Worm (Caenorhabditis elegans) whole organism, L3 larva: ENCODE measurements around the gene M04C3.5.

Experiments used
- R02D3.7 ChIP-seq: fragments of 150-350 bp; optimal IDR thresholded peaks from 2 replicates; lab custom pipeline; 2014; ENCODE audit warnings: missing biosample characterization, missing genetic modification characterization
- aly-2 ChIP-seq: fragments of 150-350 bp; optimal IDR thresholded peaks from 2 replicates; lab custom pipeline; 2014; ENCODE audit warnings: missing biosample characterization, missing genetic modification characterization
- ama-1 ChIP-seq: fragments of 150-350 bp; optimal IDR thresholded peaks from 2 replicates; lab custom pipeline; 2018
- ceh-16 ChIP-seq: sonication (generic microtip); optimal IDR thresholded peaks from 2 replicates; lab custom pipeline; 2017; ENCODE audit warnings: missing biosample characterization, missing genetic modification characterization
- ceh-28 ChIP-seq: fragments of 150-350 bp; optimal IDR thresholded peaks from 2 replicates; lab custom pipeline; 2014; ENCODE audit warnings: missing biosample characterization, missing genetic modification reagents, missing genetic modification characterization
- ceh-82 ChIP-seq: fragments of 150-350 bp; optimal IDR thresholded peaks from 2 replicates; lab custom pipeline; 2014; ENCODE audit warnings: missing biosample characterization, missing genetic modification characterization
- ceh-9 ChIP-seq: sonication (generic microtip); optimal IDR thresholded peaks from 2 replicates; lab custom pipeline; 2018; ENCODE audit warnings: missing biosample characterization, missing genetic modification characterization
- daf-12 ChIP-seq: fragments of 150-350 bp; optimal IDR thresholded peaks from 2 replicates; lab custom pipeline; 2014; ENCODE audit warnings: missing biosample characterization, missing genetic modification reagents, missing genetic modification characterization
- egl-27 ChIP-seq: sonication (generic microtip); optimal IDR thresholded peaks from 4 replicates; lab custom pipeline; 2017; ENCODE audit warnings: missing biosample characterization, missing genetic modification reagents, missing genetic modification characterization
- egl-5 ChIP-seq: fragments of 150-350 bp; optimal IDR thresholded peaks from 2 replicates; lab custom pipeline; 2017; ENCODE audit warnings: missing biosample characterization, missing genetic modification reagents, missing genetic modification characterization, inconsistent platforms
- elt-1 ChIP-seq: fragments of 150-350 bp; optimal IDR thresholded peaks from 2 replicates; lab custom pipeline; 2014; ENCODE audit warnings: missing biosample characterization, missing genetic modification characterization
- elt-2 ChIP-seq: sonication (generic microtip); optimal IDR thresholded peaks from 2 replicates; lab custom pipeline; 2016; ENCODE audit warnings: missing genetic modification reagents, mild to moderate bottlenecking, missing genetic modification characterization, missing compliant biosample characterization
- elt-3 ChIP-seq, 3 experiments: fragments of 150-350 bp in 1 of 3; sonication (generic microtip) in 2 of 3; optimal IDR thresholded peaks; 2 replicates in 2 of 3; 4 replicates in 1 of 3; lab custom pipeline; 2014 to 2017; ENCODE audit warnings: missing biosample characterization in 3 of 3, missing genetic modification characterization in 3 of 3
- fkh-10 ChIP-seq: sonication (generic microtip); optimal IDR thresholded peaks from 2 replicates; lab custom pipeline; 2017; ENCODE audit warnings: missing biosample characterization, missing genetic modification reagents, missing genetic modification characterization
- fkh-2 ChIP-seq: fragments of 150-350 bp; optimal IDR thresholded peaks from 2 replicates; lab custom pipeline; 2014; ENCODE audit warnings: missing biosample characterization, missing genetic modification reagents, missing genetic modification characterization
- jun-1 ChIP-seq: fragments of 150-350 bp; optimal IDR thresholded peaks from 2 replicates; lab custom pipeline; 2014; ENCODE audit warnings: missing biosample characterization, missing genetic modification reagents, missing genetic modification characterization
- lin-15B ChIP-seq: fragments of 150-350 bp; optimal IDR thresholded peaks from 2 replicates; lab custom pipeline; 2014; ENCODE audit warnings: missing biosample characterization, missing genetic modification characterization
- lsy-12 ChIP-seq: sonication (generic microtip); optimal IDR thresholded peaks from 2 replicates; lab custom pipeline; 2016; ENCODE audit warnings: mild to moderate bottlenecking, missing genetic modification characterization, missing compliant biosample characterization
- mdl-1 ChIP-seq: fragments of 150-350 bp; optimal IDR thresholded peaks from 2 replicates; lab custom pipeline; 2014; ENCODE audit warnings: missing biosample characterization, missing genetic modification characterization
- mml-1 ChIP-seq: fragments of 150-350 bp; sonication (generic microtip); optimal IDR thresholded peaks from 3 replicates; lab custom pipeline; 2014; ENCODE audit warnings: missing biosample characterization, missing genetic modification characterization
- nfya-1 ChIP-seq: sonication (generic microtip); optimal IDR thresholded peaks from 2 replicates; lab custom pipeline; 2017; ENCODE audit warnings: missing genetic modification characterization, mild to moderate bottlenecking, missing compliant biosample characterization, antibody characterized with exemption, moderate library complexity; ENCODE audit not compliant: insufficient read depth
- nhr-11 ChIP-seq: fragments of 150-350 bp; optimal IDR thresholded peaks from 2 replicates; lab custom pipeline; 2014; ENCODE audit warnings: missing biosample characterization, missing genetic modification characterization
- nhr-237 ChIP-seq: fragments of 150-350 bp; optimal IDR thresholded peaks from 2 replicates; lab custom pipeline; 2014; ENCODE audit warnings: missing biosample characterization, missing genetic modification characterization
- nhr-25 ChIP-seq: sonication (generic microtip); optimal IDR thresholded peaks from 2 replicates; lab custom pipeline; 2017; ENCODE audit warnings: missing biosample characterization, missing genetic modification characterization
- nhr-28 ChIP-seq: fragments of 150-350 bp; optimal IDR thresholded peaks from 2 replicates; lab custom pipeline; 2014; ENCODE audit warnings: missing biosample characterization, missing genetic modification characterization
- nhr-67 ChIP-seq: fragments of 150-350 bp; optimal IDR thresholded peaks from 2 replicates; lab custom pipeline; 2014; ENCODE audit warnings: missing biosample characterization, missing genetic modification characterization
- nhr-77 ChIP-seq: fragments of 150-350 bp; optimal IDR thresholded peaks from 2 replicates; lab custom pipeline; 2014; ENCODE audit warnings: missing biosample characterization, missing genetic modification characterization
- pha-4 ChIP-seq: fragments of 150-350 bp; optimal IDR thresholded peaks from 2 replicates; lab custom pipeline; 2014; ENCODE audit warnings: missing biosample characterization, missing genetic modification reagents, missing genetic modification characterization
- pqm-1 ChIP-seq: fragments of 150-350 bp; optimal IDR thresholded peaks from 2 replicates; lab custom pipeline; 2017; ENCODE audit warnings: missing biosample characterization, missing genetic modification characterization, inconsistent platforms
- skn-1 ChIP-seq: fragments of 150-350 bp; optimal IDR thresholded peaks from 2 replicates; lab custom pipeline; 2014; ENCODE audit warnings: missing biosample characterization, missing genetic modification characterization
- snpc-4 ChIP-seq: fragments of 150-350 bp; optimal IDR thresholded peaks from 2 replicates; lab custom pipeline; 2014; ENCODE audit warnings: missing biosample characterization, missing genetic modification characterization
- tbx-2 ChIP-seq: sonication (generic microtip); optimal IDR thresholded peaks from 2 replicates; lab custom pipeline; 2016; ENCODE audit warnings: mild to moderate bottlenecking, missing genetic modification characterization, missing compliant biosample characterization
- zag-1 ChIP-seq: fragments of 150-350 bp; optimal IDR thresholded peaks from 2 replicates; lab custom pipeline; 2014; ENCODE audit warnings: missing biosample characterization, missing genetic modification characterization
- ztf-11 ChIP-seq: fragments of 150-350 bp; optimal IDR thresholded peaks from 2 replicates; lab custom pipeline; 2014; ENCODE audit warnings: missing biosample characterization, missing genetic modification characterization
- ztf-4 ChIP-seq: fragments of 150-350 bp; optimal IDR thresholded peaks from 2 replicates; lab custom pipeline; 2014; ENCODE audit warnings: missing biosample characterization, missing genetic modification characterization

The M04C3.5 gene

ce11 chrV:19485690-19486089 lies 36.2 kb downstream of the M04C3.5 start, which contains the start of gene Y43F8B.18:
TSS of gene Y43F8B.18 (plus strand) at chrV:19485990.
- TF ChIP-seq mml-1 (no peak), nfya-1 (tag; lab: Kevin White, UChicago) (no peak), elt-2 (tag; lab: Kevin White, UChicago) (no peak)

ce11 chrV:19490461-19490860 lies 40.9 kb downstream of the M04C3.5 start, which contains the start of gene Y43F8B.7:
TSS of gene Y43F8B.7 (plus strand) at chrV:19490761.
- TF ChIP-seq nhr-25 (no peak), aly-2 (tag; lab: Kevin White, UChicago) (no peak), elt-3 (tag; optimal IDR thresholded peaks at IDR 0.05; lab: Kevin White, UChicago) (no peak), egl-5 (tag; lab: Kevin White, UChicago) (no peak), nhr-77 (tag; lab: Kevin White, UChicago) (no peak), ceh-16 (tag; lab: Kevin White, UChicago) (no peak)

- TF ChIP-seq nhr-25 (no peak), snpc-4 (tag; lab: Kevin White, UChicago) (no peak), fkh-10 (GFP tag; lab: Kevin White, UChicago) (no peak), nhr-28 (tag; lab: Kevin White, UChicago) (no peak), nhr-67 (tag; lab: Kevin White, UChicago) (no peak), ztf-11 (tag; lab: Kevin White, UChicago) (no peak), egl-27 (tag; lab: Kevin White, UChicago) (no peak), daf-12 (tag; lab: Kevin White, UChicago) (no peak), zag-1 (no peak), pha-4 (tag; lab: Kevin White, UChicago) (no peak), tbx-2 (no peak)
Measured at ce11 chrV:19491302-19491701, 41.8 kb downstream of the M04C3.5 start, which contains the start of gene Y43F8B.29. TSS of gene Y43F8B.29 (plus strand) at chrV:19491602.

ce11 chrV:19495145-19495544 lies 45.6 kb downstream of the M04C3.5 start:
- TF ChIP-seq pqm-1 (tag; lab: Kevin White, UChicago) (no peak), elt-1 (tag; lab: Kevin White, UChicago) (no peak), nhr-11 (tag; lab: Kevin White, UChicago) (no peak), ztf-4 (tag; lab: Kevin White, UChicago) (no peak), ceh-28 (tag; lab: Kevin White, UChicago) (no peak), ceh-9 (tag; lab: Kevin White, UChicago) (no peak), nhr-77 (tag; lab: Kevin White, UChicago) (no peak)

ce11 chrV:19495587-19495986 lies 46.1 kb downstream of the M04C3.5 start, which contains the start of gene scl-21:
TSS of gene scl-21 (minus strand) at chrV:19495687.
- TF ChIP-seq lsy-12 (tag; lab: Kevin White, UChicago) (no peak), ztf-4 (tag; lab: Kevin White, UChicago) (no peak), elt-2 (tag; lab: Kevin White, UChicago) (no peak)

- TF ChIP-seq pqm-1 (tag; lab: Kevin White, UChicago) = no peak
- no peak for TF ChIP-seq egl-27 (tag; lab: Kevin White, UChicago)
- TF ChIP-seq snpc-4 (tag; lab: Kevin White, UChicago) = no peak
- no peak for TF ChIP-seq fkh-2 (tag; lab: Kevin White, UChicago)
- no peak for TF ChIP-seq mdl-1 (tag; lab: Kevin White, UChicago)
- TF ChIP-seq ama-1 (lab: Kevin White, UChicago) = no peak
- TF ChIP-seq nhr-77 (tag; lab: Kevin White, UChicago) = no peak
- no peak for TF ChIP-seq aly-2 (tag; lab: Kevin White, UChicago)
- no peak for TF ChIP-seq mml-1
- no peak for TF ChIP-seq elt-3 (tag; optimal IDR thresholded peaks at IDR 0.05; lab: Kevin White, UChicago)
- no peak for TF ChIP-seq nhr-237 (tag; lab: Kevin White, UChicago)
- TF ChIP-seq ztf-11 (tag; lab: Kevin White, UChicago) = no peak
- TF ChIP-seq R02D3.7 = no peak
- no peak for TF ChIP-seq jun-1 (tag; lab: Kevin White, UChicago)
- no peak for TF ChIP-seq skn-1 (tag; lab: Kevin White, UChicago)
- TF ChIP-seq nhr-28 (tag; lab: Kevin White, UChicago) = no peak
- no peak for TF ChIP-seq lin-15B (tag; lab: Kevin White, UChicago)
- no peak for TF ChIP-seq zag-1
- no peak for TF ChIP-seq ceh-82 (tag; lab: Kevin White, UChicago)
Measured at ce11 chrV:19497087-19497486, 47.6 kb downstream of the M04C3.5 start.
